Fruit fly (Drosophila melanogaster) whole organism, embryonic: ENCODE results near the gene CG16813.

ENCODE experiments used
- CG1024 ChIP-seq: fragments of 200-800 bp; sonication (Bioruptor generic); IDR thresholded peaks from 2 replicates; pipeline ENCODE4 v1.3.6; 2022; ENCODE audit warnings: missing biosample characterization, missing genetic modification characterization
- CG10959 ChIP-seq: fragments of 200-800 bp; sonication (Bioruptor generic); IDR thresholded peaks from 2 replicates; pipeline ENCODE4 v1.3.6; 2022; ENCODE audit warnings: missing biosample characterization, missing genetic modification characterization
- CG11093 ChIP-seq: fragments of 200-800 bp; sonication (Bioruptor generic); IDR thresholded peaks from 3 replicates; pipeline ENCODE4 v1.3.6; 2022; ENCODE audit warnings: missing biosample characterization, missing genetic modification characterization
- CG11456 ChIP-seq: fragments of 200-800 bp; sonication (Bioruptor generic); IDR thresholded peaks from 3 replicates; pipeline ENCODE4 v1.3.6; 2022; ENCODE audit warnings: missing biosample characterization, missing genetic modification characterization
- CG11695 ChIP-seq: fragments of 200-800 bp; sonication (Bioruptor generic); IDR thresholded peaks from 3 replicates; pipeline ENCODE4 v1.3.6; 2022; ENCODE audit warnings: missing biosample characterization, missing genetic modification characterization
- CG12104 ChIP-seq: fragments of 200-800 bp; sonication (Bioruptor generic); optimal IDR thresholded peaks from 3 replicates; lab custom pipeline; 2016; ENCODE audit warnings: missing biosample characterization, missing genetic modification characterization
- CG12942 ChIP-seq: fragments of 200-800 bp; sonication (Bioruptor generic); optimal IDR thresholded peaks from 3 replicates; lab custom pipeline; 2016; ENCODE audit warnings: missing biosample characterization, missing genetic modification characterization
- CG14014 ChIP-seq: fragments of 200-800 bp; sonication (Bioruptor generic); IDR thresholded peaks from 2 replicates; pipeline ENCODE4 v1.3.6; 2022; ENCODE audit warnings: missing biosample characterization, missing genetic modification characterization
- CG15269 ChIP-seq: fragments of 200-800 bp; sonication (Bioruptor generic); optimal IDR thresholded peaks from 2 replicates; lab custom pipeline; 2018; ENCODE audit warnings: missing biosample characterization, mild to moderate bottlenecking, missing genetic modification characterization, moderate library complexity
- CG16815 ChIP-seq: fragments of 200-800 bp; sonication (Bioruptor generic); optimal IDR thresholded peaks from 3 replicates; lab custom pipeline; 2017; ENCODE audit warnings: missing biosample characterization, mild to moderate bottlenecking, missing genetic modification characterization
- CG17361 ChIP-seq: fragments of 200-800 bp; sonication (Bioruptor generic); IDR thresholded peaks from 3 replicates; pipeline ENCODE4 v1.3.6; 2022; ENCODE audit warnings: missing biosample characterization, missing genetic modification characterization
- CG1792 ChIP-seq: fragments of 200-800 bp; sonication (Bioruptor generic); optimal IDR thresholded peaks from 2 replicates; lab custom pipeline; 2016; ENCODE audit warnings: missing biosample characterization, missing genetic modification characterization
- CG18262 ChIP-seq: fragments of 200-800 bp; optimal IDR thresholded peaks from 3 replicates; lab custom pipeline; 2019; ENCODE audit warnings: missing biosample characterization, mild to moderate bottlenecking, missing genetic modification characterization, moderate library complexity
- CG18476 ChIP-seq: fragments of 200-800 bp; sonication (Bioruptor generic); optimal IDR thresholded peaks from 2 replicates; lab custom pipeline; 2016; ENCODE audit warnings: missing biosample characterization, mild to moderate bottlenecking, missing genetic modification characterization
- CG4404 ChIP-seq: fragments of 200-800 bp; sonication (Bioruptor generic); IDR thresholded peaks from 2 replicates; pipeline ENCODE4 v1.3.6; 2022; ENCODE audit warnings: missing biosample characterization, missing genetic modification characterization
- CG4424 ChIP-seq: fragments of 200-800 bp; sonication (Bioruptor generic); optimal IDR thresholded peaks from 3 replicates; lab custom pipeline; 2016; ENCODE audit warnings: missing biosample characterization, missing genetic modification characterization
- CG5245 ChIP-seq: fragments of 200-800 bp; sonication (Bioruptor generic); optimal IDR thresholded peaks from 3 replicates; lab custom pipeline; 2016; ENCODE audit warnings: missing biosample characterization, missing genetic modification characterization
- CG7271 ChIP-seq: fragments of 200-800 bp; sonication (Bioruptor generic); optimal IDR thresholded peaks from 2 replicates; lab custom pipeline; 2018; ENCODE audit warnings: missing biosample characterization, mild to moderate bottlenecking, missing genetic modification characterization, moderate library complexity
- CG9609 ChIP-seq: fragments of 200-800 bp; sonication (Bioruptor generic); optimal IDR thresholded peaks from 3 replicates; lab custom pipeline; 2016; ENCODE audit warnings: missing biosample characterization, missing genetic modification characterization
- CG9797 ChIP-seq: fragments of 200-800 bp; sonication (Bioruptor generic); optimal IDR thresholded peaks from 3 replicates; lab custom pipeline; 2018; ENCODE audit warnings: missing biosample characterization, mild to moderate bottlenecking, missing genetic modification characterization
- CoRest ChIP-seq: fragments of 200-800 bp; sonication (Bioruptor generic); optimal IDR thresholded peaks from 3 replicates; lab custom pipeline; 2018; ENCODE audit warnings: missing biosample characterization, mild to moderate bottlenecking, missing genetic modification characterization, moderate library complexity
- Hmr ChIP-seq: fragments of 200-800 bp; sonication (Bioruptor generic); optimal IDR thresholded peaks from 3 replicates; lab custom pipeline; 2017; ENCODE audit warnings: mild to moderate bottlenecking, missing biosample characterization, missing genetic modification reagents, missing genetic modification characterization
- Jarid2 ChIP-seq: fragments of 200-800 bp; sonication (Bioruptor generic); optimal IDR thresholded peaks from 3 replicates; lab custom pipeline; 2017; ENCODE audit warnings: mild to moderate bottlenecking, missing biosample characterization, missing genetic modification reagents, missing genetic modification characterization
- MESR4 ChIP-seq: fragments of 200-800 bp; sonication (Bioruptor generic); optimal IDR thresholded peaks from 2 replicates; lab custom pipeline; 2018; ENCODE audit warnings: missing biosample characterization, mild to moderate bottlenecking, missing genetic modification characterization, moderate library complexity
- Sox102F ChIP-seq: fragments of 200-800 bp; sonication (Bioruptor generic); optimal IDR thresholded peaks from 2 replicates; lab custom pipeline; 2018; ENCODE audit warnings: missing biosample characterization, mild to moderate bottlenecking, missing genetic modification characterization, moderate library complexity
- ase ChIP-seq: fragments of 200-800 bp; sonication (Bioruptor generic); IDR thresholded peaks from 3 replicates; pipeline ENCODE4 v1.3.6; 2022; ENCODE audit warnings: missing biosample characterization, missing genetic modification characterization
- bsh ChIP-seq, 2 experiments: fragments of 200-800 bp; sonication (Bioruptor generic); optimal IDR thresholded peaks; 2 replicates each; lab custom pipeline; 2017 to 2018; ENCODE audit warnings: mild to moderate bottlenecking in 2 of 2, missing biosample characterization in 2 of 2, missing genetic modification characterization in 2 of 2, moderate library complexity in 1 of 2
- ci ChIP-seq: fragments of 200-800 bp; sonication (Bioruptor generic); IDR thresholded peaks from 3 replicates; pipeline ENCODE4 v1.3.6; 2022; ENCODE audit warnings: missing biosample characterization, missing genetic modification characterization
- danr ChIP-seq: fragments of 200-800 bp; sonication (Bioruptor generic); IDR thresholded peaks from 2 replicates; pipeline ENCODE4 v1.3.6; 2022; ENCODE audit warnings: missing biosample characterization, missing genetic modification characterization
- esg ChIP-seq: fragments of 200-800 bp; sonication (Bioruptor generic); conservative IDR thresholded peaks from 2 replicates; pipeline ENCODE4 v1.3.6; 2022; ENCODE audit warnings: missing biosample characterization, missing genetic modification characterization
- gce ChIP-seq: fragments of 200-800 bp; sonication (Bioruptor generic); IDR thresholded peaks from 3 replicates; pipeline ENCODE4 v1.3.6; 2022; ENCODE audit warnings: missing biosample characterization, missing genetic modification characterization
- grau ChIP-seq: fragments of 200-800 bp; optimal IDR thresholded peaks from 3 replicates; lab custom pipeline; 2019; ENCODE audit warnings: missing biosample characterization, mild to moderate bottlenecking, missing genetic modification characterization, moderate library complexity
- kay ChIP-seq: fragments of 200-800 bp; sonication (Bioruptor generic); optimal IDR thresholded peaks from 2 replicates; lab custom pipeline; 2016; ENCODE audit warnings: missing biosample characterization, missing genetic modification characterization
- lilli ChIP-seq: fragments of 200-800 bp; sonication (Bioruptor generic); optimal IDR thresholded peaks from 3 replicates; lab custom pipeline; 2016; ENCODE audit warnings: missing biosample characterization, missing genetic modification characterization
- luna ChIP-seq: fragments of 200-800 bp; sonication (Bioruptor generic); optimal IDR thresholded peaks from 2 replicates; lab custom pipeline; 2016; ENCODE audit warnings: missing biosample characterization, missing genetic modification characterization
- mirr ChIP-seq: fragments of 200-800 bp; sonication (Bioruptor generic); optimal IDR thresholded peaks from 3 replicates; lab custom pipeline; 2018; ENCODE audit warnings: missing biosample characterization, mild to moderate bottlenecking, missing genetic modification characterization
- mld ChIP-seq: fragments of 200-800 bp; sonication (Bioruptor generic); IDR thresholded peaks from 3 replicates; pipeline ENCODE4 v1.3.6; 2022; ENCODE audit warnings: missing biosample characterization, missing genetic modification characterization; ENCODE audit not compliant: partially characterized antibody
- oc ChIP-seq: fragments of 200-800 bp; sonication (Bioruptor generic); optimal IDR thresholded peaks from 2 replicates; lab custom pipeline; 2018; ENCODE audit warnings: missing biosample characterization, mild to moderate bottlenecking, missing genetic modification characterization, moderate library complexity
- pnt ChIP-seq: fragments of 200-800 bp; sonication (Bioruptor generic); optimal IDR thresholded peaks from 3 replicates; lab custom pipeline; 2016; ENCODE audit warnings: missing biosample characterization, missing genetic modification characterization
- prd ChIP-seq, 3 experiments: fragments of >200 bp in 2 of 3; fragments of 200-800 bp in 1 of 3; sonication (Bioruptor generic) in 1 of 3; optimal IDR thresholded peaks in 2 of 3; IDR thresholded peaks in 1 of 3; 2 replicates in 2 of 3; 3 replicates in 1 of 3; pipeline versions ENCODE4 v1.3.6 to Lab custom; 2017 to 2022; ENCODE audit warnings: missing biosample characterization in 1 of 3, missing genetic modification characterization in 1 of 3
- pros ChIP-seq: fragments of 200-800 bp; sonication (Bioruptor generic); optimal IDR thresholded peaks from 3 replicates; lab custom pipeline; 2019; ENCODE audit warnings: missing biosample characterization, mild to moderate bottlenecking, missing genetic modification characterization, moderate library complexity
- pzg ChIP-seq: fragments of 200-800 bp; sonication (Bioruptor generic); optimal IDR thresholded peaks from 3 replicates; lab custom pipeline; 2018; ENCODE audit warnings: missing biosample characterization, mild to moderate bottlenecking, missing genetic modification characterization, moderate library complexity
- ro ChIP-seq: fragments of 200-800 bp; sonication (Bioruptor generic); IDR thresholded peaks from 2 replicates; pipeline ENCODE4 v1.3.6; 2022; ENCODE audit warnings: missing biosample characterization, missing genetic modification characterization
- salm ChIP-seq: fragments of 200-800 bp; sonication (Bioruptor generic); optimal IDR thresholded peaks from 2 replicates; lab custom pipeline; 2018; ENCODE audit warnings: missing biosample characterization, mild to moderate bottlenecking, missing genetic modification characterization
- sna ChIP-seq: fragments of 200-800 bp; sonication (Bioruptor generic); IDR thresholded peaks from 2 replicates; pipeline ENCODE4 v1.3.6; 2022; ENCODE audit warnings: missing biosample characterization, missing genetic modification characterization; ENCODE audit not compliant: partially characterized antibody
- tgo ChIP-seq: fragments of 200-800 bp; sonication (Bioruptor generic); IDR thresholded peaks from 3 replicates; pipeline ENCODE4 v1.3.6; 2022; ENCODE audit warnings: missing biosample characterization, missing genetic modification characterization
- tin ChIP-seq: fragments of 200-800 bp; sonication (Bioruptor generic); optimal IDR thresholded peaks from 3 replicates; lab custom pipeline; 2016; ENCODE audit warnings: missing biosample characterization, missing genetic modification characterization
- tll ChIP-seq, 2 experiments: fragments of 200-800 bp in 1 of 2; fragments of >200 bp in 1 of 2; sonication (Bioruptor generic) in 1 of 2; optimal IDR thresholded peaks; 2 replicates each; lab custom pipeline; 2017 to 2019; ENCODE audit warnings: missing biosample characterization in 2 of 2, missing genetic modification characterization in 2 of 2, mild to moderate bottlenecking in 1 of 2, moderate library complexity in 1 of 2
- yki ChIP-seq: fragments of >200 bp; optimal IDR thresholded peaks from 3 replicates; lab custom pipeline; 2018
- zfh1 ChIP-seq: fragments of 200-800 bp; sonication (Bioruptor generic); IDR thresholded peaks from 3 replicates; pipeline ENCODE4 v1.3.6; 2022; ENCODE audit warnings: missing biosample characterization, missing genetic modification characterization

Gene CG16813

DNA sequence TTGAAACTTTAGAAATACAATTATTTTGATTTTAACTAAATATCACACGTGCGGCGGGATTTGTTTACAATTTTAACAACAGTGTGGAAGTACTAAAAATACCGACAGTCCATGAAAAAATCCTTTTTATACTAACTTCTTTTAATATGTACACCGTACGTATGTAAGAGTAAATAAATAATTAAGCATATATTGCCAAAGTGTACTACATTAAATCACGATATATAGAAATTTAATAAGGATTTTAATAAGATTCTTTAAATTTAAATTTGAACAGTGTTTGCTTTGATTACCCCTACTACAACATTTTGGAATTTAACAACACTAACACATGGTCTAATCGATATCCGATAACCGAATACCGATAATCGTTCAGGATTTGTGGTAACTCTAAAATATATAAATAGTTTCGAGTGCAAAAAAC is 5.1 kb upstream of the CG16813 start, which contains the start of the genes Ski6 and CG16812 (continued):
- TF ChIP-seq CG5245 (GFP tag; lab: Kevin White, UChicago) (peak; percentile 25), CG15269 (tag; lab: Kevin White, UChicago) (peak; percentile 83), pnt (GFP tag; lab: Kevin White, UChicago) (peak; percentile 15), ci (0 out of 3 replicates have a peak, but pooled peaks have one; percentile 20), CG11093 (GFP tag; lab: Robert Waterston, UW) (no peak), CG7271 (tag; lab: Kevin White, UChicago) (peak; percentile 49), pros (GFP tag; lab: Kevin White, UChicago) (no peak), CG14014 (peak; percentile 53; the same call in 1 of the 2 replicates), ro (GFP tag; lab: Robert Waterston, UW) (no peak), lilli (GFP tag; lab: Kevin White, UChicago) (peak; percentile 77), CoRest (tag; lab: Kevin White, UChicago) (peak; percentile 81), CG17361 (GFP tag; lab: Robert Waterston, UW) (peak; percentile 84), grau (tag; lab: Kevin White, UChicago) (peak; percentile 78), pzg (GFP tag; lab: Kevin White, UChicago) (peak; percentile 61), esg (GFP tag; lab: Robert Waterston, UW) (peak; percentile 43), CG4424 (GFP tag; lab: Kevin White, UChicago) (peak; percentile 63), CG4404 (GFP tag; lab: Robert Waterston, UW) (peak; percentile 40; the same call in 1 of the 2 replicates), CG18476 (GFP tag; lab: Kevin White, UChicago) (peak; percentile 20), yki (lab: Kevin White, UChicago) (no peak), salm (tag; lab: Kevin White, UChicago) (peak; percentile 20), ase (GFP tag; lab: Robert Waterston, UW) (peak; percentile 65; the same call in 2 of the 3 replicates), CG16815 (GFP tag; lab: Kevin White, UChicago) (peak; percentile 60), bsh (GFP tag; optimal IDR thresholded peaks at IDR 0.05; lab: Kevin White, UChicago) (peak in 1 of 2 experiments; percentile 79), CG18262 (tag; lab: Kevin White, UChicago) (peak; percentile 76), zfh1 (peak; percentile 71; the same call in 2 of the 3 replicates), CG9797 (GFP tag; lab: Kevin White, UChicago) (peak; percentile 67), CG9609 (GFP tag; lab: Kevin White, UChicago) (no peak), CG11695 (GFP tag; lab: Robert Waterston, UW) (peak; percentile 48; the same call in 1 of the 3 replicates), CG12942 (GFP tag; lab: Kevin White, UChicago) (peak; percentile 60), CG1792 (GFP tag; lab: Kevin White, UChicago) (no peak), tgo (GFP tag; lab: Robert Waterston, UW) (peak; percentile 58; the same call in 2 of the 3 replicates), tll (GFP tag; optimal IDR thresholded peaks at IDR 0.05; lab: Kevin White, UChicago) (no peak), luna (GFP tag; lab: Kevin White, UChicago) (no peak), Jarid2 (GFP tag; lab: Kevin White, UChicago) (no peak), Hmr (peak; percentile 71), prd (optimal IDR thresholded peaks at IDR 0.05; lab: Kevin White, UChicago) (no peak), prd (GFP tag; IDR thresholded peaks at IDR 0.05; lab: Robert Waterston, UW) (peak; percentile 76), CG1024 (GFP tag; lab: Robert Waterston, UW) (peak; percentile 22; the same call in 1 of the 2 replicates), kay (peak; percentile 52), mld (GFP tag; lab: Robert Waterston, UW) (no peak), MESR4 (GFP tag; lab: Kevin White, UChicago) (peak; percentile 41), CG10959 (no peak), mirr (GFP tag; lab: Kevin White, UChicago) (no peak), sna (GFP tag; lab: Robert Waterston, UW) (0 out of 2 replicates have a peak, but pooled peaks have one; percentile 21), gce (no peak), Sox102F (GFP tag; lab: Kevin White, UChicago) (peak; percentile 81), CG12104 (GFP tag; lab: Kevin White, UChicago) (peak; percentile 34), tin (peak; percentile 66), danr (GFP tag; lab: Robert Waterston, UW) (peak; percentile 16; the same call in 1 of the 2 replicates), oc (peak; percentile 52), CG11456 (GFP tag; lab: Robert Waterston, UW) (no peak)
